Fruit fly (Drosophila melanogaster): ENCODE data around the gene spel1.

DNA sequence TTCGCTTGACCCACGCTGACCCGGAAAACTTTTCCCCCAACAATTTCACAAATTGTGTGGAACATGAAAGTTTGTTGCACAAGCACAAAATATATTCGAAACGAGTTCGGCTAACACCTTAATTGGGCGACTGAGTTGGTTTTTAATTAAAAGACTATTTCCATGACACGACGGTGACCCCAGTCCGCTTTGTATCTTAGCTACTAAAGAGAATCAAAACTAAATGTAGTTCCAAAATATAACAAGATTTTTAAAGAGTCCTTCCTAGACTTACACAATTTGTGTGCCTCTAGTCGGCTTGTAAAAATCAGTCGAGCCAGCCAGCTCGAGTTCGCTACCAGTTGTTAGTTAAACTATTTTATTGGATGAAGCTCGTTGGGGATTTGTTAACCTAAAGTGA, 23.9 kb upstream of the spel1 start, which contains the start of gene CG15286:
- TF ChIP-seq psq (optimal IDR thresholded peaks at IDR 0.05) (no peak), h (optimal IDR thresholded peaks at IDR 0.05) (no peak), ttk (optimal IDR thresholded peaks at IDR 0.05) (no peak), Myc (optimal IDR thresholded peaks at IDR 0.05) (no peak), Sin3A (optimal IDR thresholded peaks at IDR 0.05) (no peak)

All from Kc167 (cell line).